Worm (Caenorhabditis elegans): ENCODE data around the gene F47B7.4.

Gene F47B7.4

ce11 chrX:3759345-3759744 is 7.1 kb downstream of the F47B7.4 start, which contains the start of gene T14G12.6:
Gene T14G12.6, minus strand, starts transcription at chrX:3759445.
- TF ChIP-seq unc-55 (GFP tag; optimal IDR thresholded peaks at IDR 0.05) (no peak), ceh-30 (tag; optimal IDR thresholded peaks at IDR 0.05) (no peak), lim-6 (tag; optimal IDR thresholded peaks at IDR 0.05) (no peak), ahr-1 (tag; optimal IDR thresholded peaks at IDR 0.05) (no peak), sdc-2 (tag; optimal IDR thresholded peaks at IDR 0.05) (no peak), Y22D7AL.16 (tag; optimal IDR thresholded peaks at IDR 0.05) (no peak), ceh-6 (GFP tag; optimal IDR thresholded peaks at IDR 0.05) (no peak), ceh-9 (tag; optimal IDR thresholded peaks at IDR 0.05) (no peak), ttx-3 (tag; optimal IDR thresholded peaks at IDR 0.05) (no peak), ceh-48 (tag; optimal IDR thresholded peaks at IDR 0.05) (no peak), ceh-24 (tag; optimal IDR thresholded peaks at IDR 0.05) (no peak), ceh-45 (GFP tag; IDR thresholded peaks at IDR 0.05) (no peak)

ce11 chrX:3758399-3758798 is 8.1 kb downstream of the F47B7.4 start, which contains the start of gene T14G12.12:
Gene T14G12.12, minus strand, starts transcription at chrX:3758499.
- no peak for TF ChIP-seq ceh-2 (tag; optimal IDR thresholded peaks at IDR 0.05)
- TF ChIP-seq hlh-8 (tag; optimal IDR thresholded peaks at IDR 0.05): no peak
- no peak for TF ChIP-seq ceh-34 (tag; optimal IDR thresholded peaks at IDR 0.05)
- no peak for TF ChIP-seq tbx-7 (tag; optimal IDR thresholded peaks at IDR 0.05)

- no peak for TF ChIP-seq hlh-13 (GFP tag; optimal IDR thresholded peaks at IDR 0.05)
- TF ChIP-seq unc-86 (tag; optimal IDR thresholded peaks at IDR 0.05): no peak
- no peak for TF ChIP-seq ceh-6 (GFP tag; optimal IDR thresholded peaks at IDR 0.05)
- no peak for TF ChIP-seq ceh-34 (tag; optimal IDR thresholded peaks at IDR 0.05)
- TF ChIP-seq ttx-3 (tag; optimal IDR thresholded peaks at IDR 0.05): no peak
- TF ChIP-seq gmeb-2 (tag; optimal IDR thresholded peaks at IDR 0.05): no peak
- TF ChIP-seq sox-2 (GFP tag; IDR thresholded peaks at IDR 0.05): no peak
- no peak for TF ChIP-seq ceh-14 (tag; optimal IDR thresholded peaks at IDR 0.05)
- TF ChIP-seq ceh-31 (tag; optimal IDR thresholded peaks at IDR 0.05): no peak
- TF ChIP-seq mec-3 (tag; optimal IDR thresholded peaks at IDR 0.05; ENCODE audit: borderline replicate concordance): no peak
- no peak for TF ChIP-seq ztf-16 (tag; optimal IDR thresholded peaks at IDR 0.05)
- TF ChIP-seq sox-4 (tag; optimal IDR thresholded peaks at IDR 0.05): no peak
- no peak for TF ChIP-seq fax-1 (tag; optimal IDR thresholded peaks at IDR 0.05)
- no peak for TF ChIP-seq dmd-4 (tag; optimal IDR thresholded peaks at IDR 0.05; ENCODE audit: borderline replicate concordance)
- no peak for TF ChIP-seq unc-3 (GFP tag; conservative IDR thresholded peaks at IDR 0.05)
- TF ChIP-seq unc-3 (tag; optimal IDR thresholded peaks at IDR 0.05): no peak
Observed at ce11 chrX:3756238-3756637, 10.2 kb downstream of the F47B7.4 start.

- no peak for TF ChIP-seq zip-5 (tag; optimal IDR thresholded peaks at IDR 0.05)
- no peak for TF ChIP-seq ttx-3 (tag; optimal IDR thresholded peaks at IDR 0.05)
- no peak for TF ChIP-seq odd-2 (tag; optimal IDR thresholded peaks at IDR 0.05)
- TF ChIP-seq hlh-13 (GFP tag; optimal IDR thresholded peaks at IDR 0.05): no peak
- TF ChIP-seq Y22D7AL.16 (tag; optimal IDR thresholded peaks at IDR 0.05): no peak
- no peak for TF ChIP-seq unc-86 (tag; optimal IDR thresholded peaks at IDR 0.05)
- no peak for TF ChIP-seq dve-1 (tag; optimal IDR thresholded peaks at IDR 0.05)
- no peak for TF ChIP-seq ceh-19 (GFP tag; optimal IDR thresholded peaks at IDR 0.05)
- no peak for TF ChIP-seq sox-2 (GFP tag; IDR thresholded peaks at IDR 0.05)
- TF ChIP-seq K09A11.1 (tag; optimal IDR thresholded peaks at IDR 0.05; ENCODE audit: insufficient read depth): no peak
- TF ChIP-seq ceh-34 (tag; optimal IDR thresholded peaks at IDR 0.05): no peak
- no peak for TF ChIP-seq ceh-14 (tag; optimal IDR thresholded peaks at IDR 0.05)
- no peak for TF ChIP-seq unc-42 (tag; optimal IDR thresholded peaks at IDR 0.05)
- no peak for TF ChIP-seq madf-2 (tag; optimal IDR thresholded peaks at IDR 0.05)
- no peak for TF ChIP-seq T23F11.4 (GFP tag; optimal IDR thresholded peaks at IDR 0.05)
- no peak for TF ChIP-seq hlh-8 (tag; optimal IDR thresholded peaks at IDR 0.05)
- TF ChIP-seq tbx-7 (tag; optimal IDR thresholded peaks at IDR 0.05): no peak
Observed at ce11 chrX:3755753-3756152, 10.7 kb downstream of the F47B7.4 start.
